Worm (Caenorhabditis elegans) whole organism, L4 larva: Measurements from ENCODE around the gene C08F11.12.

ENCODE experiments used
- egl-27 ChIP-seq: sonication (generic microtip); optimal IDR thresholded peaks from 3 replicates; lab custom pipeline; 2017; ENCODE audit warnings: missing biosample characterization, missing genetic modification reagents, missing genetic modification characterization
- fos-1 ChIP-seq: fragments of 150-350 bp; optimal IDR thresholded peaks from 2 replicates; lab custom pipeline; 2014; ENCODE audit warnings: missing biosample characterization, missing genetic modification characterization
- mdl-1 ChIP-seq, 2 experiments: fragments of 150-350 bp in 1 of 2; sonication (generic microtip) in 1 of 2; optimal IDR thresholded peaks; 2 replicates each; lab custom pipeline; 2014 to 2017; ENCODE audit warnings: missing biosample characterization in 2 of 2, missing genetic modification characterization in 2 of 2
- mes-2 ChIP-seq: sonication (generic microtip); optimal IDR thresholded peaks from 2 replicates; lab custom pipeline; 2016; ENCODE audit warnings: missing genotype, mild to moderate bottlenecking, missing genetic modification characterization, missing compliant biosample characterization; ENCODE audit not compliant: poor library complexity, severe bottlenecking
- nhr-28 ChIP-seq: fragments of 150-350 bp; optimal IDR thresholded peaks from 2 replicates; lab custom pipeline; 2014; ENCODE audit warnings: missing biosample characterization, missing genetic modification characterization
- unc-62 ChIP-seq, 3 experiments: fragments of 150-350 bp in 1 of 3; sonication (generic microtip); optimal IDR thresholded peaks in 2 of 3; peaks in 1 of 3; 1 replicate in 1 of 3; 2 replicates in 2 of 3; lab custom pipeline; 2014 to 2017; ENCODE audit warnings: missing biosample characterization in 3 of 3, missing genetic modification characterization in 3 of 3, missing genetic modification reagents in 3 of 3, missing genotype in 1 of 3

- TF ChIP-seq unc-62 (GFP tag; optimal IDR thresholded peaks at IDR 0.05 in 1 of 2; lab: Kevin White, UChicago) (no peak), unc-62 (tag; optimal IDR thresholded peaks at IDR 0.05; lab: Kevin White, UChicago) (no peak), mdl-1 (tag; optimal IDR thresholded peaks at IDR 0.05; lab: Kevin White, UChicago) (no peak), mes-2 (no peak), nhr-28 (no peak), egl-27 (tag; lab: Kevin White, UChicago) (no peak), fos-1 (no peak)
Measured at ce11 chrIV:13700847-13701246, 49.5 kb upstream of the C08F11.12 start.
